Fruit fly (Drosophila melanogaster): ENCODE data around the gene CD98hc.

DNA sequence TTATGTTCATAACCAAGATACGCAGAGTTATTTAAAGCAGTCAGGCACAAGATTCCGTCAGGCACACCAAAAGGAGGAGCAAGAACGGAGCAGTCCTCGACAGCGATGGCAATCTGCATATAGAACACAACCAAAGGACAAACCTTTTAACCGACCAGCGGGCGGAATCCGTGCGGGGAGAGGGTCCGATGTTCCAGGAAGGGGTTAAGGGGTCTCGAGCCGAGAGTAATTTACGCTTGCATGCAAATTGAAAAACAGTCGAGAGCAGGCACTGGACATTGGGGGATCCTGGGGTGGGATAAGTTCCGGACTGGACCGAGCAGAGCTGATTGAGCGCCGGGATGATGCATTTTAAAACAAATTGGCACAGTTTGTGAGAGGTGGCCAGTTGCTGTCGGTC is 7.6 kb downstream of the CD98hc start:
- TF ChIP-seq CG6854 (GFP tag; optimal IDR thresholded peaks at IDR 0.05) (no peak), cyc (GFP tag; optimal IDR thresholded peaks at IDR 0.05) (no peak), Sox102F (GFP tag; optimal IDR thresholded peaks at IDR 0.05) (no peak), Hr39 (GFP tag; optimal IDR thresholded peaks at IDR 0.05) (no peak), CG6792 (GFP tag; optimal IDR thresholded peaks at IDR 0.05) (no peak)
